Worm (Caenorhabditis elegans) whole organism, L2 larva: ENCODE measurements around the gene F58G1.7.

Experiments used
- R02D3.7 ChIP-seq: fragments of 150-350 bp; optimal IDR thresholded peaks from 2 replicates; lab custom pipeline; 2014; ENCODE audit warnings: missing biosample characterization, missing genetic modification characterization
- aly-2 ChIP-seq: fragments of 150-350 bp; optimal IDR thresholded peaks from 2 replicates; lab custom pipeline; 2014; ENCODE audit warnings: missing biosample characterization, missing genetic modification characterization
- blmp-1 ChIP-seq: sonication (generic microtip); optimal IDR thresholded peaks from 2 replicates; lab custom pipeline; 2017; ENCODE audit warnings: missing genetic modification characterization, mild to moderate bottlenecking, missing compliant biosample characterization, antibody characterized with exemption, moderate library complexity; ENCODE audit not compliant: insufficient read depth
- ceh-82 ChIP-seq: fragments of 150-350 bp; optimal IDR thresholded peaks from 2 replicates; lab custom pipeline; 2014; ENCODE audit warnings: missing biosample characterization, missing genetic modification characterization
- egl-27 ChIP-seq: sonication (generic microtip); optimal IDR thresholded peaks from 3 replicates; lab custom pipeline; 2017; ENCODE audit warnings: missing biosample characterization, missing genetic modification reagents, missing genetic modification characterization
- fos-1 ChIP-seq: fragments of 150-350 bp; optimal IDR thresholded peaks from 2 replicates; lab custom pipeline; 2014; ENCODE audit warnings: missing biosample characterization, missing genetic modification characterization
- lin-11 ChIP-seq: fragments of 150-350 bp; sonication (generic microtip); optimal IDR thresholded peaks from 2 replicates; lab custom pipeline; 2014; ENCODE audit warnings: missing biosample characterization, missing genetic modification characterization, inconsistent platforms, mixed read lengths
- mab-5 ChIP-seq: fragments of 150-350 bp; optimal IDR thresholded peaks from 2 replicates; lab custom pipeline; 2014; ENCODE audit warnings: missing biosample characterization, missing genetic modification characterization
- mbf-1 ChIP-seq: sonication (generic microtip); optimal IDR thresholded peaks from 2 replicates; lab custom pipeline; 2017; ENCODE audit warnings: missing biosample characterization, missing genetic modification characterization
- snpc-4 ChIP-seq: fragments of 150-350 bp; optimal IDR thresholded peaks from 2 replicates; lab custom pipeline; 2014; ENCODE audit warnings: missing biosample characterization, missing genetic modification characterization
- unc-55 ChIP-seq: fragments of 150-350 bp; sonication (generic microtip); optimal IDR thresholded peaks from 3 replicates; lab custom pipeline; 2014; ENCODE audit warnings: missing biosample characterization, missing genetic modification reagents, missing genetic modification characterization
- unc-62 ChIP-seq: fragments of 150-350 bp; optimal IDR thresholded peaks from 2 replicates; lab custom pipeline; 2014; ENCODE audit warnings: missing biosample characterization, missing genetic modification reagents, missing genetic modification characterization
- zag-1 ChIP-seq: fragments of 150-350 bp; optimal IDR thresholded peaks from 2 replicates; lab custom pipeline; 2014; ENCODE audit warnings: missing biosample characterization, missing genetic modification characterization
- ztf-4 ChIP-seq: fragments of 150-350 bp; optimal IDR thresholded peaks from 2 replicates; lab custom pipeline; 2014; ENCODE audit warnings: missing biosample characterization, missing genetic modification characterization

DNA sequence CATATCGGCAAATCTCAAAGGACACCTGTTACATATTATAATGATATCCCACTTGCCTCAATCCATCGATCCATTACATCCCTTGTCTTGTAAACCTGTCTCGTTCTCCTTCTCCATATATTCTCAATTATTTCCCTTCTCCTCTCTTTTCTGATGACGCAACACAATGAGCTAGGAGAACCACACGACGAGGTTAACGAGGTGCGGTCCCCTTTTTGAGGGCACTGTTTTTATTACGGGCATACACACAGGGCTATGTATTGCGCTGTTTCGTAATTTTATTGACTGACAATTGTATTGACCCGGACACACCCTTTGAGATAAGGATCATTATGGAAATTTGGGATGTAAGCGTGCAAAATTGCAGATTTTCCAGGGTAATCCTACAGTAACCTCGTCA, 30.6 kb upstream of the F58G1.7 start:
- no peak for TF ChIP-seq aly-2
- no peak for TF ChIP-seq lin-11
- no peak for TF ChIP-seq blmp-1 (tag; lab: Kevin White, UChicago)
- no peak for TF ChIP-seq unc-55 (GFP tag; lab: Kevin White, UChicago)
- no peak for TF ChIP-seq mab-5
- TF ChIP-seq R02D3.7 (tag; lab: Kevin White, UChicago), result no peak
- TF ChIP-seq zag-1, result no peak
- TF ChIP-seq unc-62 (GFP tag; lab: Kevin White, UChicago), result no peak
- no peak for TF ChIP-seq snpc-4 (tag; lab: Kevin White, UChicago)
- no peak for TF ChIP-seq ceh-82 (tag; lab: Kevin White, UChicago)
- TF ChIP-seq egl-27 (tag; lab: Kevin White, UChicago), result no peak
- TF ChIP-seq fos-1 (tag; lab: Kevin White, UChicago), result no peak
- no peak for TF ChIP-seq ztf-4
- no peak for TF ChIP-seq mbf-1 (tag; lab: Kevin White, UChicago)
